Fruit fly (Drosophila melanogaster) whole organism, prepupa: ENCODE results near the gene UQCR-C2.
"Not testable (repeated sequence)": the region's sequence is repeated elsewhere in the genome, so short reads cannot be mapped to it uniquely, and the experiment has no call there.

Experiments
- Blimp-1 ChIP-seq: fragments of 200-800 bp; sonication (Bioruptor generic); optimal IDR thresholded peaks from 3 replicates; lab custom pipeline; 2017; ENCODE audit warnings: missing biosample characterization, missing genetic modification characterization, mild to moderate bottlenecking, moderate library complexity, missing genetic modification reagents
- CG15336 ChIP-seq: fragments of 200-800 bp; sonication (Bioruptor generic); IDR thresholded peaks from 2 replicates; pipeline ENCODE4 v1.3.6; 2022; ENCODE audit warnings: missing biosample characterization, missing genetic modification characterization
- CG3032 ChIP-seq: fragments of 200-800 bp; optimal IDR thresholded peaks from 2 replicates; lab custom pipeline; 2019; ENCODE audit warnings: missing biosample characterization, mild to moderate bottlenecking, missing genetic modification characterization, moderate library complexity
- CG31627 ChIP-seq: fragments of 200-800 bp; sonication (Bioruptor generic); optimal IDR thresholded peaks from 3 replicates; lab custom pipeline; 2016; ENCODE audit warnings: missing biosample characterization, missing genetic modification characterization
- CG32006 ChIP-seq: fragments of 200-800 bp; sonication (Bioruptor generic); optimal IDR thresholded peaks from 3 replicates; lab custom pipeline; 2017; ENCODE audit warnings: missing biosample characterization, mild to moderate bottlenecking, missing genetic modification characterization
- CG3919 ChIP-seq: fragments of 200-800 bp; sonication (Bioruptor generic); optimal IDR thresholded peaks from 3 replicates; lab custom pipeline; 2016; ENCODE audit warnings: missing biosample characterization, missing genetic modification characterization
- CG6163 ChIP-seq: fragments of 200-800 bp; sonication (Bioruptor generic); IDR thresholded peaks from 3 replicates; pipeline ENCODE4 v1.3.6; 2022; ENCODE audit warnings: missing biosample characterization, missing genetic modification characterization
- CG8119 ChIP-seq: fragments of 200-800 bp; sonication (Bioruptor generic); IDR thresholded peaks from 3 replicates; pipeline ENCODE4 v1.3.6; 2022; ENCODE audit warnings: missing biosample characterization, missing genetic modification characterization
- CG8319 ChIP-seq: fragments of 200-800 bp; sonication (Bioruptor generic); optimal IDR thresholded peaks from 3 replicates; lab custom pipeline; 2016; ENCODE audit warnings: missing biosample characterization, missing genetic modification characterization
- CG8632 ChIP-seq: fragments of 200-800 bp; sonication (Bioruptor generic); optimal IDR thresholded peaks from 3 replicates; lab custom pipeline; 2016; ENCODE audit warnings: missing biosample characterization, missing genetic modification characterization
- Eip75B ChIP-seq: fragments of 200-800 bp; sonication (Bioruptor generic); optimal IDR thresholded peaks from 3 replicates; lab custom pipeline; 2016; ENCODE audit warnings: missing biosample characterization, missing genetic modification characterization
- Eip78C ChIP-seq: fragments of 200-800 bp; sonication (Bioruptor generic); peaks from one replicate; lab custom pipeline; 2016; ENCODE audit warnings: missing biosample characterization, missing genetic modification characterization
- Ets21C ChIP-seq: fragments of 200-800 bp; sonication (Bioruptor generic); optimal IDR thresholded peaks from 3 replicates; lab custom pipeline; 2016; ENCODE audit warnings: missing biosample characterization, missing genetic modification characterization
- Hr38 ChIP-seq: sonication (Bioruptor generic); optimal IDR thresholded peaks from 2 replicates; lab custom pipeline; 2016; ENCODE audit warnings: missing biosample characterization, missing genetic modification characterization
- Hr4 ChIP-seq: fragments of 200-800 bp; sonication (Bioruptor generic); optimal IDR thresholded peaks from 3 replicates; lab custom pipeline; 2016; ENCODE audit warnings: missing biosample characterization, missing genetic modification characterization
- dsx ChIP-seq: fragments of 200-800 bp; optimal IDR thresholded peaks from 3 replicates; lab custom pipeline; 2019; ENCODE audit warnings: missing biosample characterization, mild to moderate bottlenecking, missing genetic modification characterization, moderate library complexity; ENCODE audit not compliant: poor library complexity, severe bottlenecking
- eg ChIP-seq: fragments of 200-800 bp; sonication (Bioruptor generic); IDR thresholded peaks from 3 replicates; pipeline ENCODE4 v1.3.6; 2022; ENCODE audit warnings: missing biosample characterization, missing genetic modification characterization
- esn ChIP-seq: fragments of 200-800 bp; sonication (Bioruptor generic); optimal IDR thresholded peaks from 2 replicates; lab custom pipeline; 2016; ENCODE audit warnings: missing biosample characterization, mild to moderate bottlenecking, missing genetic modification characterization, moderate library complexity
- fd85E ChIP-seq: fragments of 200-800 bp; sonication (Bioruptor generic); optimal IDR thresholded peaks from 3 replicates; lab custom pipeline; 2016; ENCODE audit warnings: missing biosample characterization, missing genetic modification characterization
- fkh ChIP-seq: fragments of 200-800 bp; sonication (Bioruptor generic); optimal IDR thresholded peaks from 3 replicates; lab custom pipeline; 2017; ENCODE audit warnings: missing biosample characterization, mild to moderate bottlenecking, missing genetic modification characterization, moderate library complexity
- net ChIP-seq: fragments of 200-800 bp; sonication (Bioruptor generic); optimal IDR thresholded peaks from 3 replicates; lab custom pipeline; 2016; ENCODE audit warnings: missing biosample characterization, missing genetic modification characterization
- pdm3 ChIP-seq: fragments of 200-800 bp; sonication (Bioruptor generic); optimal IDR thresholded peaks from 3 replicates; lab custom pipeline; 2016; ENCODE audit warnings: missing biosample characterization, missing genetic modification characterization
- spab ChIP-seq: fragments of 200-800 bp; sonication (Bioruptor generic); optimal IDR thresholded peaks from 2 replicates; lab custom pipeline; 2017; ENCODE audit warnings: missing biosample characterization, mild to moderate bottlenecking, missing genetic modification characterization, missing genetic modification reagents
- ss ChIP-seq, 2 experiments: fragments of 200-800 bp; sonication (Bioruptor generic); optimal IDR thresholded peaks; 2 replicates in 1 of 2; 3 replicates in 1 of 2; lab custom pipeline; 2017 to 2018; ENCODE audit warnings: mild to moderate bottlenecking in 2 of 2, missing biosample characterization in 2 of 2, missing genetic modification characterization in 2 of 2, moderate library complexity in 1 of 2
- svp ChIP-seq: fragments of 200-800 bp; sonication (Bioruptor generic); peaks from one replicate; lab custom pipeline; 2016; ENCODE audit warnings: missing biosample characterization, missing genetic modification characterization
- topi ChIP-seq: fragments of 200-800 bp; sonication (Bioruptor generic); optimal IDR thresholded peaks from 3 replicates; lab custom pipeline; 2016; ENCODE audit warnings: missing biosample characterization, missing genetic modification characterization
- vri ChIP-seq: fragments of 200-800 bp; sonication (Bioruptor generic); optimal IDR thresholded peaks from 3 replicates; lab custom pipeline; 2016; ENCODE audit warnings: missing biosample characterization, mild to moderate bottlenecking, missing genetic modification characterization

The UQCR-C2 gene

dm6 chr3L:16567495-16567894 is 16.4 kb upstream of the UQCR-C2 start:
- TF ChIP-seq Hr4 (GFP tag; lab: Kevin White, UChicago) (peak; percentile 4), eg (GFP tag; lab: Robert Waterston, UW) (0 out of 3 replicates have a peak, but pooled peaks have one; percentile 12), CG3919 (GFP tag; lab: Kevin White, UChicago) (no peak), CG6163 (GFP tag; lab: Robert Waterston, UW) (no peak), CG32006 (GFP tag; lab: Kevin White, UChicago) (peak; percentile 24), CG15336 (GFP tag; lab: Robert Waterston, UW) (peak; percentile 50), dsx (GFP tag; lab: Kevin White, UChicago) (no peak), CG8119 (GFP tag; lab: Robert Waterston, UW) (0 out of 3 replicates have a peak, but pooled peaks have one; percentile 17)

- TF ChIP-seq net (GFP tag; lab: Kevin White, UChicago) (no peak), fkh (GFP tag; lab: Kevin White, UChicago) (no peak), esn (GFP tag; lab: Kevin White, UChicago) (no peak), Ets21C (GFP tag; lab: Kevin White, UChicago) (no peak), ss (GFP tag; optimal IDR thresholded peaks at IDR 0.05; lab: Kevin White, UChicago) (no peak), fd85E (GFP tag; lab: Kevin White, UChicago) (no peak), CG8632 (GFP tag; lab: Kevin White, UChicago) (no peak), Eip75B (GFP tag; lab: Kevin White, UChicago) (no peak), Hr38 (no peak)
- TF ChIP-seq, all 60 proteins: peak for 0
Measured at dm6 chr3L:16569456-16569855, 14.5 kb upstream of the UQCR-C2 start.

- TF ChIP-seq CG15336 (GFP tag; lab: Robert Waterston, UW) (0 out of 2 replicates have a peak, but pooled peaks have one; percentile 22), topi (GFP tag; lab: Kevin White, UChicago) (no peak), CG3032 (no peak), Eip78C (GFP tag; lab: Kevin White, UChicago) (peak; percentile 35), CG8119 (GFP tag; lab: Robert Waterston, UW) (peak; percentile 40; the same call in 1 of the 3 replicates), CG31627 (no peak), svp (no peak), CG8319 (GFP tag; lab: Kevin White, UChicago) (no peak)
Measured at dm6 chr3L:16571014-16571738, 12.7 kb upstream of the UQCR-C2 start.

dm6 chr3L:16571739-16572063 is 12.2 kb upstream of the UQCR-C2 start:
- TF ChIP-seq Blimp-1 = no peak
- TF ChIP-seq Eip75B (GFP tag; lab: Kevin White, UChicago) = no peak
- TF ChIP-seq CG31627 = no peak

dm6 chr3L:16572208-16572607 is 11.7 kb upstream of the UQCR-C2 start:
- TF ChIP-seq fkh (GFP tag; lab: Kevin White, UChicago) = peak; percentile 54
- TF ChIP-seq vri (GFP tag; lab: Kevin White, UChicago) = peak; percentile 37
- TF ChIP-seq spab (GFP tag; lab: Kevin White, UChicago) = no peak

dm6 chr3L:16573234-16573633 is 10.7 kb upstream of the UQCR-C2 start, which contains the start of gene Mipp1:
Gene Mipp1 (minus strand): TSS chr3L:16573334.
- TF ChIP-seq pdm3, esn, Eip75B (GFP tag; lab: Kevin White, UChicago): not testable (repeated sequence)
